Fruit fly (Drosophila melanogaster): Measurements from ENCODE around the gene CG31516.

CG31516 gene

DNA sequence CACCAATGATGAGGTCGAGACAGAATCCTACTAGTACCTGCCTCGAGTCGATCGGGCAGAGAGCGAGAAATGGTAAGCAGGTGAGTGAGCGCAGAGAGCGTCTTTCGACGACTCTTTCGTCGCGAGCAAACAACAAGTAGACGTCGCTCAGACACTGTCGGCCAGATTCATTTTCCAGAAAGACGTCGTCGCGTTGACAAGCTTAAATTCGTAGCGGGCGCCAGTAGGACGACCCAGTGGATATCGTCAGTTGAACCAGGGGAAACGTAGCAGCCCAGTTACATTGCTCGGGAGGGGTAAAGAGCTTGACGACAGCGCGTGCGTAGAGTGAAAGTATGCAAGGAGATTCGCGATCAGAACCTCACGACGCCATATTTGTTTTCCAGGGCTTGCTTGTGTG is 45.5 kb downstream of the CG31516 start, which contains the start of gene CG12581 (continued):
- TF ChIP-seq CG12299 (tag; optimal IDR thresholded peaks at IDR 0.05) (no peak), tgo (GFP tag; IDR thresholded peaks at IDR 0.05) (no peak), CG12236 (GFP tag; optimal IDR thresholded peaks at IDR 0.05) (no peak), sens (GFP tag) (peak; percentile 7), gcm (GFP tag; optimal IDR thresholded peaks at IDR 0.05) (no peak), PHDP (tag; optimal IDR thresholded peaks at IDR 0.05) (no peak), Blimp-1 (GFP tag; optimal IDR thresholded peaks at IDR 0.05) (peak; percentile 56), CG5953 (GFP tag; IDR thresholded peaks at IDR 0.05) (no peak), Hmx (GFP tag; optimal IDR thresholded peaks at IDR 0.05) (no peak), danr (GFP tag; IDR thresholded peaks at IDR 0.05) (no peak), inv (GFP tag; IDR thresholded peaks at IDR 0.05; ENCODE audit: partially characterized antibody) (peak; percentile 32; the same call in 1 of the 2 replicates), Med (GFP tag) (peak; percentile 87), sob (GFP tag; IDR thresholded peaks at IDR 0.05) (no peak), pho (GFP tag; optimal IDR thresholded peaks at IDR 0.05) (no peak), D (optimal IDR thresholded peaks at IDR 0.05) (no peak), D (GFP tag; optimal IDR thresholded peaks at IDR 0.05) (no peak), CG2120 (GFP tag; optimal IDR thresholded peaks at IDR 0.05) (no peak), CG11723 (GFP tag; optimal IDR thresholded peaks at IDR 0.05) (peak; percentile 40), mld (GFP tag; IDR thresholded peaks at IDR 0.05; ENCODE audit: partially characterized antibody) (peak; percentile 57; the same call in 1 of the 3 replicates), Rfx (GFP tag; IDR thresholded peaks at IDR 0.05) (no peak), HLH3B (GFP tag; IDR thresholded peaks at IDR 0.05) (peak; percentile 18; the same call in 1 of the 2 replicates), CG3726 (GFP tag; IDR thresholded peaks at IDR 0.05) (no peak), CG17361 (GFP tag; IDR thresholded peaks at IDR 0.05) (no peak), gro (GFP tag; optimal IDR thresholded peaks at IDR 0.05) (no peak), kni (GFP tag; optimal IDR thresholded peaks at IDR 0.05) (peak; percentile 60), stwl (tag; optimal IDR thresholded peaks at IDR 0.05) (no peak), CG4730 (GFP tag; IDR thresholded peaks at IDR 0.05) (no peak), Bgb (GFP tag; IDR thresholded peaks at IDR 0.05; ENCODE audit: partially characterized antibody) (0 out of 2 replicates have a peak, but pooled peaks have one; percentile 2), lola (GFP tag; optimal IDR thresholded peaks at IDR 0.05) (no peak), ERR (GFP tag; optimal IDR thresholded peaks at IDR 0.05) (no peak), CG6689 (GFP tag; IDR thresholded peaks at IDR 0.05) (no peak), CG11398 (GFP tag; optimal IDR thresholded peaks at IDR 0.05) (no peak), stc (GFP tag; IDR thresholded peaks at IDR 0.05) (no peak), yki (optimal IDR thresholded peaks at IDR 0.05) (peak; percentile 15), Antp (GFP tag; optimal IDR thresholded peaks at IDR 0.05) (no peak), lilli (GFP tag; optimal IDR thresholded peaks at IDR 0.05) (no peak), grn (GFP tag; optimal IDR thresholded peaks at IDR 0.05) (peak; percentile 28), gt (GFP tag; IDR thresholded peaks at IDR 0.05) (no peak), Oli (tag; optimal IDR thresholded peaks at IDR 0.05) (no peak), Fer1 (GFP tag; optimal IDR thresholded peaks at IDR 0.05) (no peak), NK7.1 (GFP tag; optimal IDR thresholded peaks at IDR 0.05) (no peak), CG4404 (GFP tag; IDR thresholded peaks at IDR 0.05) (no peak), Hr3 (GFP tag; optimal IDR thresholded peaks at IDR 0.05) (no peak), scrt (GFP tag; optimal IDR thresholded peaks at IDR 0.05) (no peak), NC2α (GFP tag; optimal IDR thresholded peaks at IDR 0.05) (no peak), CG11695 (GFP tag; IDR thresholded peaks at IDR 0.05) (no peak), br (optimal IDR thresholded peaks at IDR 0.05) (no peak), CG8924 (tag; optimal IDR thresholded peaks at IDR 0.05) (no peak), CG12769 (tag; optimal IDR thresholded peaks at IDR 0.05) (peak; percentile 55), CG6854 (GFP tag; optimal IDR thresholded peaks at IDR 0.05) (no peak), CG7556 (GFP tag; optimal IDR thresholded peaks at IDR 0.05) (no peak), CG15514 (GFP tag; optimal IDR thresholded peaks at IDR 0.05) (no peak), nerfin-1 (tag; optimal IDR thresholded peaks at IDR 0.05) (no peak)
